Fruit fly (Drosophila melanogaster): Measurements from ENCODE around the gene Hsp60A.

The Hsp60A gene

dm6 chrX:11153826-11154510 is 45.7 kb downstream of the Hsp60A start, which contains the start of the genes rtv and Dlic (continued):
- TF ChIP-seq Trl (optimal IDR thresholded peaks at IDR 0.05) (no peak), Trl (GFP tag; optimal IDR thresholded peaks at IDR 0.05) (peak; percentile 10), CG32532 (GFP tag; IDR thresholded peaks at IDR 0.05) (peak; percentile 48; the same call in 1 of the 2 replicates), CG13287 (GFP tag; IDR thresholded peaks at IDR 0.05; ENCODE audit: partially characterized antibody) (peak; percentile 87), Xbp1 (GFP tag; optimal IDR thresholded peaks at IDR 0.05) (peak; percentile 47), Mrtf (GFP tag; IDR thresholded peaks at IDR 0.05) (0 out of 3 replicates have a peak, but pooled peaks have one; percentile 23), CG34224 (GFP tag; IDR thresholded peaks at IDR 0.05; ENCODE audit: partially characterized antibody) (peak; percentile 65; the same call in 2 of the 3 replicates), dm (GFP tag; optimal IDR thresholded peaks at IDR 0.05) (no peak), aop (GFP tag; IDR thresholded peaks at IDR 0.05) (no peak), az2 (GFP tag; optimal IDR thresholded peaks at IDR 0.05) (peak; percentile 29), CG7963 (GFP tag; IDR thresholded peaks at IDR 0.05; ENCODE audit: partially characterized antibody) (no peak; the same call in 2 of the 3 replicates), jumu (GFP tag; optimal IDR thresholded peaks at IDR 0.05) (peak; percentile 11), CG1647 (GFP tag; optimal IDR thresholded peaks at IDR 0.05) (peak; percentile 1), vnd (GFP tag; IDR thresholded peaks at IDR 0.05; ENCODE audit: partially characterized antibody) (peak; percentile 45; the same call in 1 of the 3 replicates), Deaf1 (tag; optimal IDR thresholded peaks at IDR 0.05) (no peak), CG13894 (tag; optimal IDR thresholded peaks at IDR 0.05) (peak; percentile 53), Gug (GFP tag; IDR thresholded peaks at IDR 0.05) (0 out of 4 replicates have a peak, but pooled peaks have one; percentile 13), slbo (GFP tag; IDR thresholded peaks at IDR 0.05) (peak; percentile 43; the same call in 1 of the 2 replicates), Opbp (GFP tag; IDR thresholded peaks at IDR 0.05; ENCODE audit: partially characterized antibody) (0 out of 3 replicates have a peak, but pooled peaks have one; percentile 47), Rfx (GFP tag; IDR thresholded peaks at IDR 0.05) (peak; percentile 44; the same call in 1 of the 2 replicates), gsb-n (tag; optimal IDR thresholded peaks at IDR 0.05) (peak; percentile 20), CG17385 (GFP tag; optimal IDR thresholded peaks at IDR 0.05) (peak; percentile 92), CG17829 (tag; optimal IDR thresholded peaks at IDR 0.05) (peak; percentile 45), slou (GFP tag; optimal IDR thresholded peaks at IDR 0.05) (no peak), CTCF (GFP tag; optimal IDR thresholded peaks at IDR 0.05) (peak; percentile 98), Dref (GFP tag; IDR thresholded peaks at IDR 0.05) (peak; percentile 60), Dbx (GFP tag; IDR thresholded peaks at IDR 0.05) (no peak), C15 (GFP tag; IDR thresholded peaks at IDR 0.05) (no peak), CG12391 (tag; optimal IDR thresholded peaks at IDR 0.05) (peak; percentile 41), Bgb (GFP tag; IDR thresholded peaks at IDR 0.05; ENCODE audit: partially characterized antibody) (peak; percentile 57; the same call in 1 of the 2 replicates), gro (GFP tag; optimal IDR thresholded peaks at IDR 0.05) (no peak), psq (GFP tag; optimal IDR thresholded peaks at IDR 0.05) (peak; percentile 99), chif (GFP tag; optimal IDR thresholded peaks at IDR 0.05) (peak in 1 of 2 experiments; percentile 10), lilli (GFP tag; optimal IDR thresholded peaks at IDR 0.05) (peak; percentile 24), CG11398 (GFP tag; optimal IDR thresholded peaks at IDR 0.05) (no peak), Med (GFP tag) (peak; percentile 85), stwl (tag; optimal IDR thresholded peaks at IDR 0.05) (peak; percentile 49), CG3847 (GFP tag; IDR thresholded peaks at IDR 0.05) (0 out of 2 replicates have a peak, but pooled peaks have one; percentile 26), CG33213 (GFP tag; optimal IDR thresholded peaks at IDR 0.05) (peak; percentile 22), CG10462 (GFP tag; optimal IDR thresholded peaks at IDR 0.05) (peak; percentile 35), CG15514 (GFP tag; optimal IDR thresholded peaks at IDR 0.05) (peak; percentile 48), NfI (GFP tag; optimal IDR thresholded peaks at IDR 0.05) (no peak), CG1603 (tag; optimal IDR thresholded peaks at IDR 0.05) (peak; percentile 23), CG12744 (GFP tag; optimal IDR thresholded peaks at IDR 0.05) (no peak), CG5245 (GFP tag; optimal IDR thresholded peaks at IDR 0.05) (peak; percentile 32), so (GFP tag; IDR thresholded peaks at IDR 0.05) (no peak), Atf-2 (GFP tag; optimal IDR thresholded peaks at IDR 0.05) (peak; percentile 12), CG17361 (GFP tag; IDR thresholded peaks at IDR 0.05) (peak; percentile 48; the same call in 2 of the 3 replicates), Myb (GFP tag; optimal IDR thresholded peaks at IDR 0.05) (peak; percentile 29), amos (GFP tag; IDR thresholded peaks at IDR 0.05; ENCODE audit: partially characterized antibody) (peak; percentile 76)
